Worm (Caenorhabditis elegans): Measurements from ENCODE around the gene ugt-10.

ugt-10 gene

ce11 chrV:4894971-4895370, 4.9 kb downstream of the ugt-10 start, which contains the start of gene ugt-11:
Gene ugt-11, minus strand, starts transcription at chrV:4895071.
- TF ChIP-seq aptf-3 (GFP tag; IDR thresholded peaks at IDR 0.05) (no peak), lsl-1 (GFP tag; optimal IDR thresholded peaks at IDR 0.05) (no peak), lin-54 (GFP tag; optimal IDR thresholded peaks at IDR 0.05) (no peak), F39B2.1 (GFP tag; IDR thresholded peaks at IDR 0.05) (no peak), aptf-2 (GFP tag; conservative IDR thresholded peaks at IDR 0.05) (no peak), fkh-3 (tag; optimal IDR thresholded peaks at IDR 0.05) (no peak), nhr-179 (tag; optimal IDR thresholded peaks at IDR 0.05) (no peak), hlh-26 (GFP tag; conservative IDR thresholded peaks at IDR 0.05) (no peak), lag-1 (GFP tag; IDR thresholded peaks at IDR 0.05) (no peak), pbrm-1 (GFP tag; IDR thresholded peaks at IDR 0.05) (no peak), ama-1 (optimal IDR thresholded peaks at IDR 0.05) (no peak), ama-1 (GFP tag; optimal IDR thresholded peaks at IDR 0.05) (no peak), nhr-120 (GFP tag; IDR thresholded peaks at IDR 0.05) (no peak), ztf-25 (GFP tag; IDR thresholded peaks at IDR 0.05) (no peak), madf-3 (GFP tag; IDR thresholded peaks at IDR 0.05) (no peak), nfyb-1 (GFP tag; IDR thresholded peaks at IDR 0.05) (no peak), ekl-4 (GFP tag; IDR thresholded peaks at IDR 0.05) (no peak)

ce11 chrV:4891305-4891704, 8.6 kb downstream of the ugt-10 start:
- no peak for TF ChIP-seq attf-5 (GFP tag; optimal IDR thresholded peaks at IDR 0.05)
- TF ChIP-seq hsf-1 (GFP tag; IDR thresholded peaks at IDR 0.05) = peak; percentile 77
- no peak for TF ChIP-seq dpl-1 (GFP tag; optimal IDR thresholded peaks at IDR 0.05)
- no peak for TF ChIP-seq ceh-91 (GFP tag; IDR thresholded peaks at IDR 0.05)
- TF ChIP-seq Y79H2A.3 (GFP tag; conservative IDR thresholded peaks at IDR 0.05) = peak; percentile 85; the same call in 1 of the 2 replicates
- TF ChIP-seq mel-28 (tag; optimal IDR thresholded peaks at IDR 0.05; ENCODE audit: borderline replicate concordance) = no peak
- TF ChIP-seq rpc-1 (optimal IDR thresholded peaks at IDR 0.05) = no peak
- TF ChIP-seq rpc-1 (tag; optimal IDR thresholded peaks at IDR 0.05) = no peak
- no peak for TF ChIP-seq K11D2.4 (GFP tag; IDR thresholded peaks at IDR 0.05)
- no peak for TF ChIP-seq ZK185.1 (tag; optimal IDR thresholded peaks at IDR 0.05; ENCODE audit: poor library complexity, severe bottlenecking)
- 0 out of 2 replicates have a peak, but pooled peaks have one; percentile 74 for TF ChIP-seq cebp-2 (GFP tag; IDR thresholded peaks at IDR 0.05)
- no peak for TF ChIP-seq pha-4 (tag; optimal IDR thresholded peaks at IDR 0.05)
- TF ChIP-seq chd-7 (tag; optimal IDR thresholded peaks at IDR 0.05) = no peak
- no peak for TF ChIP-seq cebp-1 (GFP tag; IDR thresholded peaks at IDR 0.05)
- TF ChIP-seq cebp-1 (tag; optimal IDR thresholded peaks at IDR 0.05) = no peak
- no peak for TF ChIP-seq lin-40 (tag; optimal IDR thresholded peaks at IDR 0.05)
- no peak for TF ChIP-seq F57C9.4 (tag; optimal IDR thresholded peaks at IDR 0.05)
- no peak for TF ChIP-seq T26A5.8 (tag; optimal IDR thresholded peaks at IDR 0.05)
- no peak for TF ChIP-seq C06A6.2 (GFP tag; conservative IDR thresholded peaks at IDR 0.05)
- 0 out of 2 replicates have a peak, but pooled peaks have one; percentile 15 for TF ChIP-seq mcd-1 (GFP tag; IDR thresholded peaks at IDR 0.05)
- TF ChIP-seq F57A8.1 (GFP tag; optimal IDR thresholded peaks at IDR 0.05) = no peak
- TF ChIP-seq ztf-28 (GFP tag; IDR thresholded peaks at IDR 0.05) = no peak
- TF ChIP-seq lin-26 (GFP tag; IDR thresholded peaks at IDR 0.05) = peak; percentile 63; the same call in 1 of the 2 replicates
- no peak for TF ChIP-seq F55B11.4 (tag; optimal IDR thresholded peaks at IDR 0.05; ENCODE audit: borderline replicate concordance, insufficient read depth)
- no peak for TF ChIP-seq hmg-20 (GFP tag; IDR thresholded peaks at IDR 0.05)
- TF ChIP-seq F10E7.11 (tag; optimal IDR thresholded peaks at IDR 0.05) = no peak
- TF ChIP-seq sdz-38 (tag; optimal IDR thresholded peaks at IDR 0.05) = no peak
- TF ChIP-seq snpc-4 (GFP tag; optimal IDR thresholded peaks at IDR 0.05) = no peak
- peak in 2 of 4 experiments; percentile 6 to 31 for TF ChIP-seq snpc-4 (tag; optimal IDR thresholded peaks at IDR 0.05)
- peak; percentile 1 for TF ChIP-seq tbp1 (GFP tag; optimal IDR thresholded peaks at IDR 0.05)
- TF ChIP-seq F52B5.7 (tag; optimal IDR thresholded peaks at IDR 0.05) = no peak
- TF ChIP-seq aptf-2 (GFP tag; conservative IDR thresholded peaks at IDR 0.05) = no peak
- no peak for TF ChIP-seq let-526 (GFP tag; IDR thresholded peaks at IDR 0.05)
- no peak for TF ChIP-seq B0019.2 (GFP tag; conservative IDR thresholded peaks at IDR 0.05)
- peak; percentile 52; the same call in 1 of the 2 replicates for TF ChIP-seq rcor-1 (GFP tag; IDR thresholded peaks at IDR 0.05)

All from whole organism, young adult.